Fruit fly (Drosophila melanogaster): ENCODE measurements around the gene hng3.

The hng3 gene

dm6 chr3L:801860-802462, 46.7 kb upstream of the hng3 start (continued):
- TF ChIP-seq phol (tag; optimal IDR thresholded peaks at IDR 0.05) (peak; percentile 31), sob (GFP tag; IDR thresholded peaks at IDR 0.05) (peak; percentile 16; the same call in 1 of the 2 replicates), lab (GFP tag; optimal IDR thresholded peaks at IDR 0.05) (peak; percentile 17), exex (tag; optimal IDR thresholded peaks at IDR 0.05) (no peak), dan (GFP tag; IDR thresholded peaks at IDR 0.05) (no peak), fd96Cb (tag; optimal IDR thresholded peaks at IDR 0.05) (peak; percentile 36), CG12744 (GFP tag; optimal IDR thresholded peaks at IDR 0.05) (no peak), CG17328 (GFP tag; IDR thresholded peaks at IDR 0.05) (0 out of 2 replicates have a peak, but pooled peaks have one; percentile 17), CG11695 (GFP tag; IDR thresholded peaks at IDR 0.05) (no peak), HHEX (GFP tag; optimal IDR thresholded peaks at IDR 0.05) (no peak), nom (GFP tag; optimal IDR thresholded peaks at IDR 0.05) (peak; percentile 3), CG11093 (GFP tag; IDR thresholded peaks at IDR 0.05) (no peak), Drgx (GFP tag; IDR thresholded peaks at IDR 0.05) (peak; percentile 64), CG4820 (GFP tag; optimal IDR thresholded peaks at IDR 0.05) (peak; percentile 17), bsh (GFP tag; optimal IDR thresholded peaks at IDR 0.05) (peak; percentile 36 to 51), PHDP (tag; optimal IDR thresholded peaks at IDR 0.05) (peak; percentile 4), Blimp-1 (GFP tag; optimal IDR thresholded peaks at IDR 0.05) (peak; percentile 45), CG17912 (GFP tag; optimal IDR thresholded peaks at IDR 0.05) (no peak), CG14710 (tag; optimal IDR thresholded peaks at IDR 0.05) (peak; percentile 0), CG1603 (tag; optimal IDR thresholded peaks at IDR 0.05) (peak; percentile 43), prd (optimal IDR thresholded peaks at IDR 0.05) (no peak), prd (GFP tag; IDR thresholded peaks at IDR 0.05) (0 out of 3 replicates have a peak, but pooled peaks have one; percentile 13), CG6254 (GFP tag; optimal IDR thresholded peaks at IDR 0.05) (peak; percentile 19), Lpt (GFP tag; optimal IDR thresholded peaks at IDR 0.05) (no peak), Mes4 (GFP tag; optimal IDR thresholded peaks at IDR 0.05) (no peak), nmo (GFP tag; optimal IDR thresholded peaks at IDR 0.05) (peak; percentile 37), Ada2b (GFP tag; IDR thresholded peaks at IDR 0.05) (peak; percentile 20; the same call in 1 of the 2 replicates), seq (GFP tag; IDR thresholded peaks at IDR 0.05) (peak; percentile 11; the same call in 1 of the 2 replicates), vvl (GFP tag; IDR thresholded peaks at IDR 0.05) (peak; percentile 53), dmrt11E (tag; optimal IDR thresholded peaks at IDR 0.05) (peak; percentile 46), CG11696 (GFP tag; IDR thresholded peaks at IDR 0.05) (0 out of 2 replicates have a peak, but pooled peaks have one; percentile 7), dmrt99B (tag; optimal IDR thresholded peaks at IDR 0.05) (peak; percentile 21), CG12219 (GFP tag; optimal IDR thresholded peaks at IDR 0.05) (peak; percentile 3), CG13287 (GFP tag; IDR thresholded peaks at IDR 0.05; ENCODE audit: partially characterized antibody) (no peak), Antp (GFP tag; optimal IDR thresholded peaks at IDR 0.05) (no peak), CG11504 (tag; optimal IDR thresholded peaks at IDR 0.05) (peak; percentile 26), CG2678 (tag; optimal IDR thresholded peaks at IDR 0.05) (peak; percentile 38), Med (GFP tag) (peak; percentile 80), CG10565 (GFP tag; optimal IDR thresholded peaks at IDR 0.05) (no peak), lola (GFP tag; optimal IDR thresholded peaks at IDR 0.05) (peak in 1 of 3 experiments; percentile 1), Sox102F (GFP tag; optimal IDR thresholded peaks at IDR 0.05) (peak; percentile 35), CG1647 (GFP tag; optimal IDR thresholded peaks at IDR 0.05) (no peak), chn (GFP tag; optimal IDR thresholded peaks at IDR 0.05) (peak; percentile 24), CoRest (tag; optimal IDR thresholded peaks at IDR 0.05) (peak; percentile 6), CG2712 (tag; optimal IDR thresholded peaks at IDR 0.05) (peak; percentile 5), CG8290 (GFP tag; optimal IDR thresholded peaks at IDR 0.05) (no peak), CG8290 (tag; optimal IDR thresholded peaks at IDR 0.05) (peak in 1 of 2 experiments; percentile 14), tap (tag; optimal IDR thresholded peaks at IDR 0.05) (peak; percentile 54), CG13123 (GFP tag; optimal IDR thresholded peaks at IDR 0.05) (no peak)

All from whole organism, embryonic.